Worm (Caenorhabditis elegans) whole organism, L1 larva: ENCODE results near the gene dyn-1.
A peak's percentile ranks its signal among the peaks of the same experiment; 100 is the strongest.

Experiments used
- C04F5.9 ChIP-seq: sonication (generic microtip); optimal IDR thresholded peaks from 2 replicates; lab custom pipeline; 2016; ENCODE audit warnings: missing genetic modification characterization, missing compliant biosample characterization
- C34B4.2 ChIP-seq: sonication (generic microtip); optimal IDR thresholded peaks from 2 replicates; lab custom pipeline; 2017; ENCODE audit warnings: mild to moderate bottlenecking, missing genetic modification characterization, missing compliant biosample characterization
- Y116A8C.19 ChIP-seq: sonication (generic microtip); optimal IDR thresholded peaks from 2 replicates; lab custom pipeline; 2016; ENCODE audit warnings: missing compliant biosample characterization, missing genetic modification characterization, borderline replicate concordance
- aha-1 ChIP-seq: fragments of 150-350 bp; optimal IDR thresholded peaks from 2 replicates; lab custom pipeline; 2014; ENCODE audit warnings: missing biosample characterization, missing genetic modification characterization
- alr-1 ChIP-seq: fragments of 200-800 bp; sonication (Bioruptor generic); optimal IDR thresholded peaks from 2 replicates; lab custom pipeline; 2018; ENCODE audit warnings: borderline replicate concordance, mild to moderate bottlenecking, missing genetic modification characterization, missing compliant biosample characterization
- aly-2 ChIP-seq: fragments of 150-350 bp; optimal IDR thresholded peaks from 2 replicates; lab custom pipeline; 2014; ENCODE audit warnings: missing biosample characterization, missing genetic modification characterization
- blmp-1 ChIP-seq: fragments of 150-350 bp; optimal IDR thresholded peaks from 2 replicates; lab custom pipeline; 2014; ENCODE audit warnings: missing biosample characterization, missing genetic modification characterization
- ceh-63 ChIP-seq: fragments of 200-800 bp; sonication (Bioruptor generic); optimal IDR thresholded peaks from 2 replicates; lab custom pipeline; 2018; ENCODE audit warnings: mild to moderate bottlenecking, missing genetic modification characterization, missing compliant biosample characterization
- ceh-8 ChIP-seq: fragments of 200-800 bp; sonication (Bioruptor generic); optimal IDR thresholded peaks from 2 replicates; lab custom pipeline; 2018; ENCODE audit warnings: mild to moderate bottlenecking, missing genetic modification characterization, moderate library complexity, missing compliant biosample characterization
- ceh-82 ChIP-seq, 3 experiments: fragments of 150-350 bp in 1 of 3; sonication (generic microtip) in 2 of 3; optimal IDR thresholded peaks; 2 replicates each; lab custom pipeline; 2014 to 2017; ENCODE audit warnings: missing biosample characterization in 3 of 3, missing genetic modification characterization in 3 of 3
- ceh-88 ChIP-seq: fragments of 200-800 bp; sonication (Bioruptor generic); IDR thresholded peaks from 2 replicates; pipeline ENCODE4 v1.3.6; 2022; ENCODE audit warnings: missing genetic modification characterization, missing compliant biosample characterization
- efl-1 ChIP-seq, 4 experiments: fragments of 150-350 bp; optimal IDR thresholded peaks in 3 of 4; peaks in 1 of 4; 1 replicate in 1 of 4; 2 replicates in 3 of 4; lab custom pipeline; 2014; ENCODE audit warnings: missing biosample characterization in 2 of 4, missing genetic modification characterization in 2 of 4, missing genetic modification reagents in 2 of 4
- efl-3 ChIP-seq: fragments of 200-800 bp; sonication (Bioruptor generic); optimal IDR thresholded peaks from 2 replicates; lab custom pipeline; 2018; ENCODE audit warnings: mild to moderate bottlenecking, missing genetic modification characterization, missing compliant biosample characterization
- egl-27 ChIP-seq, 2 experiments: fragments of 150-350 bp in 1 of 2; sonication (generic microtip); optimal IDR thresholded peaks; 3 replicates each; lab custom pipeline; 2017 to 2018; ENCODE audit warnings: missing biosample characterization in 2 of 2, missing genetic modification characterization in 2 of 2, missing genetic modification reagents in 2 of 2
- elt-2 ChIP-seq: sonication (generic microtip); optimal IDR thresholded peaks from 2 replicates; lab custom pipeline; 2016; ENCODE audit warnings: missing genetic modification characterization, mild to moderate bottlenecking, inconsistent platforms, missing compliant biosample characterization, missing genetic modification reagents
- elt-3 ChIP-seq, 6 experiments: fragments of 150-350 bp in 1 of 6; sonication (generic microtip); optimal IDR thresholded peaks; 2 replicates each; lab custom pipeline; 2017 to 2018; ENCODE audit warnings: missing biosample characterization in 6 of 6, missing genetic modification characterization in 6 of 6, inconsistent platforms in 1 of 6
- ets-5 ChIP-seq: fragments of 200-800 bp; sonication (Bioruptor generic); IDR thresholded peaks from 2 replicates; pipeline ENCODE4 v1.3.6; 2022; ENCODE audit warnings: missing genetic modification characterization, missing compliant biosample characterization
- fkh-10 ChIP-seq: sonication (generic microtip); optimal IDR thresholded peaks from 2 replicates; lab custom pipeline; 2017; ENCODE audit warnings: missing biosample characterization, missing genetic modification reagents, missing genetic modification characterization
- fkh-8 ChIP-seq: sonication (generic microtip); optimal IDR thresholded peaks from 2 replicates; lab custom pipeline; 2016; ENCODE audit warnings: mild to moderate bottlenecking, missing genetic modification characterization, missing compliant biosample characterization
- fos-1 ChIP-seq: fragments of 150-350 bp; optimal IDR thresholded peaks from 2 replicates; lab custom pipeline; 2014; ENCODE audit warnings: missing biosample characterization, missing genetic modification characterization
- hlh-4 ChIP-seq: sonication (generic microtip); optimal IDR thresholded peaks from 2 replicates; lab custom pipeline; 2016; ENCODE audit warnings: mild to moderate bottlenecking, missing genetic modification characterization, missing compliant biosample characterization
- irx-1 ChIP-seq: sonication (generic microtip); optimal IDR thresholded peaks from 2 replicates; lab custom pipeline; 2016; ENCODE audit warnings: missing genetic modification characterization, missing compliant biosample characterization
- lin-13 ChIP-seq: fragments of 150-350 bp; optimal IDR thresholded peaks from 2 replicates; lab custom pipeline; 2014; ENCODE audit warnings: missing biosample characterization, missing genetic modification reagents, missing genetic modification characterization
- lir-3 ChIP-seq: sonication (generic microtip); optimal IDR thresholded peaks from 2 replicates; lab custom pipeline; 2016; ENCODE audit warnings: mild to moderate bottlenecking, missing genetic modification characterization, moderate library complexity, missing compliant biosample characterization; ENCODE audit not compliant: poor library complexity
- mdl-1 ChIP-seq, 2 experiments: fragments of 150-350 bp; optimal IDR thresholded peaks; 2 replicates each; lab custom pipeline; 2014 to 2017; ENCODE audit warnings: missing biosample characterization in 2 of 2, missing genetic modification characterization in 2 of 2, inconsistent platforms in 1 of 2
- mef-2 ChIP-seq: fragments of 150-350 bp; optimal IDR thresholded peaks from 2 replicates; lab custom pipeline; 2014; ENCODE audit warnings: missing biosample characterization, missing genetic modification characterization
- mep-1 ChIP-seq: fragments of 150-350 bp; optimal IDR thresholded peaks from 2 replicates; lab custom pipeline; 2014; ENCODE audit warnings: missing biosample characterization, missing genetic modification characterization
- nhr-11 ChIP-seq: fragments of 150-350 bp; optimal IDR thresholded peaks from 2 replicates; lab custom pipeline; 2014; ENCODE audit warnings: missing biosample characterization, missing genetic modification characterization
- nhr-12 ChIP-seq: sonication (generic microtip); optimal IDR thresholded peaks from 2 replicates; lab custom pipeline; 2017; ENCODE audit warnings: missing biosample characterization, missing genetic modification characterization
- nhr-19 ChIP-seq: fragments of 200-800 bp; sonication (Bioruptor generic); conservative IDR thresholded peaks from 2 replicates; pipeline ENCODE4 v1.3.6; 2022; ENCODE audit warnings: missing genetic modification characterization, missing compliant biosample characterization
- nhr-237 ChIP-seq: fragments of 150-350 bp; optimal IDR thresholded peaks from 2 replicates; lab custom pipeline; 2014; ENCODE audit warnings: missing biosample characterization, missing genetic modification characterization
- nhr-47 ChIP-seq: sonication (generic microtip); optimal IDR thresholded peaks from 2 replicates; lab custom pipeline; 2016; ENCODE audit warnings: mild to moderate bottlenecking, missing genetic modification characterization, moderate library complexity, missing compliant biosample characterization
- nhr-71 ChIP-seq: sonication (generic microtip); optimal IDR thresholded peaks from 2 replicates; lab custom pipeline; 2016; ENCODE audit warnings: mild to moderate bottlenecking, missing genetic modification characterization, moderate library complexity, missing compliant biosample characterization
- nhr-76 ChIP-seq: sonication (generic microtip); optimal IDR thresholded peaks from 2 replicates; lab custom pipeline; 2017; ENCODE audit warnings: missing biosample characterization, missing genetic modification characterization
- nhr-77 ChIP-seq: fragments of 150-350 bp; optimal IDR thresholded peaks from 2 replicates; lab custom pipeline; 2014; ENCODE audit warnings: missing biosample characterization, missing genetic modification characterization
- nhr-85 ChIP-seq: sonication (generic microtip); peaks from one replicate; lab custom pipeline; 2016; ENCODE audit warnings: missing genetic modification characterization, inconsistent platforms, missing compliant biosample characterization
- pax-3 ChIP-seq: fragments of 200-800 bp; sonication (Bioruptor generic); optimal IDR thresholded peaks from 2 replicates; lab custom pipeline; 2018; ENCODE audit warnings: mild to moderate bottlenecking, missing genetic modification characterization, moderate library complexity, missing compliant biosample characterization
- snpc-4 ChIP-seq: fragments of 150-350 bp; optimal IDR thresholded peaks from 2 replicates; lab custom pipeline; 2014; ENCODE audit warnings: missing biosample characterization, missing genetic modification characterization
- sox-4 ChIP-seq: sonication (generic microtip); optimal IDR thresholded peaks from 2 replicates; lab custom pipeline; 2016; ENCODE audit warnings: missing genetic modification characterization, missing compliant biosample characterization
- sup-37 ChIP-seq: fragments of 200-800 bp; sonication (Bioruptor generic); optimal IDR thresholded peaks from 2 replicates; lab custom pipeline; 2018; ENCODE audit warnings: mild to moderate bottlenecking, missing genetic modification characterization, missing compliant biosample characterization
- tbx-2 ChIP-seq: sonication (generic microtip); optimal IDR thresholded peaks from 2 replicates; lab custom pipeline; 2016; ENCODE audit warnings: missing genetic modification characterization, missing compliant biosample characterization
- tlp-1 ChIP-seq: fragments of 150-350 bp; optimal IDR thresholded peaks from 2 replicates; lab custom pipeline; 2014; ENCODE audit warnings: missing biosample characterization, missing genetic modification characterization
- unc-30 ChIP-seq: sonication (generic microtip); optimal IDR thresholded peaks from 2 replicates; lab custom pipeline; 2017; ENCODE audit warnings: missing biosample characterization, missing genetic modification characterization
- unc-62 ChIP-seq: fragments of 150-350 bp; optimal IDR thresholded peaks from 2 replicates; lab custom pipeline; 2014; ENCODE audit warnings: missing biosample characterization, missing genetic modification reagents, missing genetic modification characterization
- unc-86 ChIP-seq: sonication (generic microtip); optimal IDR thresholded peaks from 2 replicates; lab custom pipeline; 2016; ENCODE audit warnings: missing genetic modification characterization, missing compliant biosample characterization
- xbp-1 ChIP-seq: sonication (generic microtip); optimal IDR thresholded peaks from 2 replicates; lab custom pipeline; 2016; ENCODE audit warnings: missing genetic modification characterization, missing compliant biosample characterization

The dyn-1 gene

ce11 chrX:15608593-15608992 lies 39.9 kb downstream of the dyn-1 start (continued):
- TF ChIP-seq hlh-4 (tag; lab: Kevin White, UChicago) (no peak), sup-37 (GFP tag; lab: Kevin White, UChicago) (no peak), ceh-82 (tag; optimal IDR thresholded peaks at IDR 0.05; lab: Kevin White, UChicago) (no peak), nhr-237 (tag; lab: Kevin White, UChicago) (no peak), mef-2 (tag; lab: Kevin White, UChicago) (no peak), nhr-71 (tag; lab: Kevin White, UChicago) (peak; percentile 69), C34B4.2 (no peak), nhr-11 (tag; lab: Kevin White, UChicago) (no peak), efl-1 (optimal IDR thresholded peaks at IDR 0.05; lab: Kevin White, UChicago) (no peak), efl-1 (GFP tag; optimal IDR thresholded peaks at IDR 0.05 in 1 of 2; lab: Kevin White, UChicago) (peak in 1 of 2 experiments; percentile 73), sox-4 (no peak), lin-13 (GFP tag; lab: Kevin White, UChicago) (peak; percentile 19), efl-3 (GFP tag; lab: Kevin White, UChicago) (no peak), nhr-47 (tag; lab: Kevin White, UChicago) (peak; percentile 57), irx-1 (tag; lab: Kevin White, UChicago) (no peak), tlp-1 (tag; lab: Kevin White, UChicago) (no peak), unc-62 (GFP tag; lab: Kevin White, UChicago) (no peak), Y116A8C.19 (tag; lab: Kevin White, UChicago) (no peak), fos-1 (tag; lab: Kevin White, UChicago) (peak; percentile 14), aly-2 (peak; percentile 4), ceh-88 (GFP tag; lab: Robert Waterston, UW) (no peak), snpc-4 (no peak), fkh-8 (tag; lab: Kevin White, UChicago) (peak; percentile 83)

ce11 chrX:15609698-15610097 lies 41.0 kb downstream of the dyn-1 start:
- no peak for TF ChIP-seq mep-1 (tag; lab: Kevin White, UChicago)
- no peak for TF ChIP-seq efl-1 (optimal IDR thresholded peaks at IDR 0.05; lab: Kevin White, UChicago)
- peak in 1 of 2 experiments; percentile 69 for TF ChIP-seq efl-1 (GFP tag; optimal IDR thresholded peaks at IDR 0.05 in 1 of 2; lab: Kevin White, UChicago)

ce11 chrX:15610527-15611091 lies 41.9 kb downstream of the dyn-1 start:
- no peak for TF ChIP-seq nhr-76 (tag; lab: Kevin White, UChicago)
- TF ChIP-seq lir-3 (tag; lab: Kevin White, UChicago): no peak
- no peak for TF ChIP-seq unc-86 (tag; lab: Kevin White, UChicago)
- no peak for TF ChIP-seq tbx-2 (tag; lab: Kevin White, UChicago)
- peak; percentile 18 for TF ChIP-seq nhr-85 (tag; lab: Kevin White, UChicago)
- no peak for TF ChIP-seq xbp-1 (tag; lab: Kevin White, UChicago)
- peak; percentile 45 for TF ChIP-seq mep-1 (tag; lab: Kevin White, UChicago)
- TF ChIP-seq nhr-237 (tag; lab: Kevin White, UChicago): no peak
- peak in 3 of 6 experiments; percentile 17 to 21 (median 18) for TF ChIP-seq elt-3 (tag; optimal IDR thresholded peaks at IDR 0.05; lab: Kevin White, UChicago)
- no peak for TF ChIP-seq aha-1 (tag; lab: Kevin White, UChicago)
- peak in 1 of 2 experiments; percentile 83 for TF ChIP-seq mdl-1 (tag; optimal IDR thresholded peaks at IDR 0.05; lab: Kevin White, UChicago)
- peak; percentile 52 for TF ChIP-seq nhr-47 (tag; lab: Kevin White, UChicago)
- TF ChIP-seq pax-3 (tag; lab: Kevin White, UChicago): peak; percentile 51
- TF ChIP-seq ets-5 (GFP tag; lab: Robert Waterston, UW): no peak
- TF ChIP-seq fkh-10: no peak
- TF ChIP-seq nhr-19: 0 out of 2 replicates have a peak, but pooled peaks have one; percentile 18
- TF ChIP-seq unc-30 (tag; lab: Kevin White, UChicago): no peak
- TF ChIP-seq efl-1 (optimal IDR thresholded peaks at IDR 0.05; lab: Kevin White, UChicago): peak in 1 of 2 experiments; percentile 16
- peak in 1 of 2 experiments; percentile 67 for TF ChIP-seq efl-1 (GFP tag; optimal IDR thresholded peaks at IDR 0.05 in 1 of 2; lab: Kevin White, UChicago)
- peak; percentile 46 for TF ChIP-seq blmp-1
- TF ChIP-seq alr-1 (tag; lab: Kevin White, UChicago): no peak
- TF ChIP-seq ceh-82 (tag; optimal IDR thresholded peaks at IDR 0.05; lab: Kevin White, UChicago): no peak
- TF ChIP-seq nhr-77 (tag; lab: Kevin White, UChicago): no peak
- TF ChIP-seq ceh-8 (GFP tag; lab: Kevin White, UChicago): no peak
- no peak for TF ChIP-seq egl-27 (tag; optimal IDR thresholded peaks at IDR 0.05; lab: Kevin White, UChicago)
- no peak for TF ChIP-seq nhr-12
- peak; percentile 99 for TF ChIP-seq elt-2 (tag; lab: Kevin White, UChicago)
- no peak for TF ChIP-seq hlh-4 (tag; lab: Kevin White, UChicago)
- TF ChIP-seq ceh-63: no peak
- no peak for TF ChIP-seq C04F5.9 (tag; lab: Kevin White, UChicago)
- TF ChIP-seq nhr-71 (tag; lab: Kevin White, UChicago): peak; percentile 78
- TF ChIP-seq tlp-1 (tag; lab: Kevin White, UChicago): no peak
- TF ChIP-seq sox-4: no peak
